Worm (Caenorhabditis elegans) whole organism, mixed stage, embryonic: ENCODE measurements around the gene C08E3.1.

Experiments used
- M03D4.4 ChIP-seq: sonication (generic microtip); optimal IDR thresholded peaks from 2 replicates; lab custom pipeline; 2017; ENCODE audit warnings: mild to moderate bottlenecking, missing genetic modification characterization, missing compliant biosample characterization
- ceh-39 ChIP-seq: fragments of 150-350 bp; optimal IDR thresholded peaks from 2 replicates; lab custom pipeline; 2014; ENCODE audit warnings: missing biosample characterization, missing genetic modification characterization
- ceh-43 ChIP-seq: fragments of 200-800 bp; sonication (Bioruptor generic); optimal IDR thresholded peaks from 2 replicates; lab custom pipeline; 2018; ENCODE audit warnings: mild to moderate bottlenecking, missing genetic modification characterization, moderate library complexity, missing compliant biosample characterization
- ceh-83 ChIP-seq: fragments of 200-800 bp; sonication (Bioruptor generic); optimal IDR thresholded peaks from 2 replicates; lab custom pipeline; 2018; ENCODE audit warnings: mild to moderate bottlenecking, missing genetic modification characterization, missing compliant biosample characterization
- ces-1 ChIP-seq: fragments of 150-350 bp; optimal IDR thresholded peaks from 2 replicates; lab custom pipeline; 2014; ENCODE audit warnings: missing biosample characterization, missing genetic modification reagents, missing genetic modification characterization
- cnd-1 ChIP-seq: fragments of 200-800 bp; sonication (Bioruptor generic); optimal IDR thresholded peaks from 2 replicates; lab custom pipeline; 2018; ENCODE audit warnings: mild to moderate bottlenecking, missing genetic modification characterization, missing compliant biosample characterization
- elt-1 ChIP-seq: sonication (generic microtip); optimal IDR thresholded peaks from 2 replicates; lab custom pipeline; 2017; ENCODE audit warnings: missing genetic modification characterization, mild to moderate bottlenecking, missing compliant biosample characterization, antibody characterized with exemption, moderate library complexity, borderline replicate concordance; ENCODE audit not compliant: insufficient read depth
- elt-3 ChIP-seq: fragments of 150-350 bp; optimal IDR thresholded peaks from 2 replicates; lab custom pipeline; 2014; ENCODE audit warnings: missing biosample characterization, missing genetic modification characterization
- flh-1 ChIP-seq: fragments of 200-800 bp; sonication (Bioruptor generic); optimal IDR thresholded peaks from 2 replicates; lab custom pipeline; 2018; ENCODE audit warnings: mild to moderate bottlenecking, missing genetic modification characterization, moderate library complexity, missing compliant biosample characterization
- ham-2 ChIP-seq: fragments of 200-800 bp; sonication (Bioruptor generic); optimal IDR thresholded peaks from 2 replicates; lab custom pipeline; 2018; ENCODE audit warnings: mild to moderate bottlenecking, missing genetic modification characterization, missing compliant biosample characterization
- hlh-1 ChIP-seq: fragments of 150-350 bp; optimal IDR thresholded peaks from 2 replicates; lab custom pipeline; 2014; ENCODE audit warnings: missing biosample characterization, missing genetic modification reagents, missing genetic modification characterization
- lin-32 ChIP-seq: fragments of 200-800 bp; sonication (Bioruptor generic); optimal IDR thresholded peaks from 2 replicates; lab custom pipeline; 2018; ENCODE audit warnings: mild to moderate bottlenecking, missing genetic modification characterization, missing compliant biosample characterization
- mab-5 ChIP-seq: fragments of 150-350 bp; optimal IDR thresholded peaks from 2 replicates; lab custom pipeline; 2014; ENCODE audit warnings: missing biosample characterization, missing genetic modification characterization
- nhr-12 ChIP-seq: fragments of 150-350 bp; optimal IDR thresholded peaks from 2 replicates; lab custom pipeline; 2014; ENCODE audit warnings: missing biosample characterization, missing genetic modification characterization
- nhr-237 ChIP-seq: fragments of 150-350 bp; optimal IDR thresholded peaks from 2 replicates; lab custom pipeline; 2014; ENCODE audit warnings: missing biosample characterization, missing genetic modification characterization
- nhr-28 ChIP-seq: fragments of 150-350 bp; optimal IDR thresholded peaks from 2 replicates; lab custom pipeline; 2014; ENCODE audit warnings: missing biosample characterization, missing genetic modification characterization
- sem-2 ChIP-seq: fragments of 200-800 bp; sonication (Bioruptor generic); optimal IDR thresholded peaks from 2 replicates; lab custom pipeline; 2018; ENCODE audit warnings: mild to moderate bottlenecking, missing genetic modification characterization, missing compliant biosample characterization
- unc-120 ChIP-seq: sonication (generic microtip); optimal IDR thresholded peaks from 2 replicates; lab custom pipeline; 2017; ENCODE audit warnings: missing genetic modification characterization, missing compliant biosample characterization; ENCODE audit not compliant: poor library complexity, severe bottlenecking
- unc-39 ChIP-seq: fragments of 150-350 bp; optimal IDR thresholded peaks from 2 replicates; lab custom pipeline; 2014; ENCODE audit warnings: missing biosample characterization, missing genetic modification characterization
- unc-62 ChIP-seq: fragments of 150-350 bp; optimal IDR thresholded peaks from 2 replicates; lab custom pipeline; 2014; ENCODE audit warnings: missing biosample characterization, missing genetic modification reagents, missing genetic modification characterization
- ztf-11 ChIP-seq: fragments of 150-350 bp; optimal IDR thresholded peaks from 2 replicates; lab custom pipeline; 2014; ENCODE audit warnings: missing biosample characterization, missing genetic modification characterization

Gene C08E3.1

ce11 chrII:1676088-1676487, 42.5 kb downstream of the C08E3.1 start, which contains the start of gene fbxb-17:
fbxb-17 (plus strand) TSS chrII:1676388.
- TF ChIP-seq lin-32 (GFP tag; lab: Kevin White, UChicago) (no peak), elt-3 (tag; lab: Kevin White, UChicago) (no peak), nhr-237 (tag; lab: Kevin White, UChicago) (no peak), elt-1 (tag; lab: Kevin White, UChicago) (no peak), sem-2 (no peak), ces-1 (GFP tag; lab: Kevin White, UChicago) (no peak)

ce11 chrII:1679081-1679480, 45.5 kb downstream of the C08E3.1 start, which contains the start of gene irld-36:
irld-36 (plus strand) TSS chrII:1679381.
- TF ChIP-seq nhr-28 (tag; lab: Kevin White, UChicago): no peak

- TF ChIP-seq ham-2 (GFP tag; lab: Kevin White, UChicago): no peak
- no peak for TF ChIP-seq nhr-28 (tag; lab: Kevin White, UChicago)
- no peak for TF ChIP-seq ceh-83
- no peak for TF ChIP-seq elt-3 (tag; lab: Kevin White, UChicago)
- no peak for TF ChIP-seq mab-5 (tag; lab: Kevin White, UChicago)
- TF ChIP-seq unc-62 (GFP tag; lab: Kevin White, UChicago): no peak
- no peak for TF ChIP-seq ceh-43 (GFP tag; lab: Kevin White, UChicago)
- TF ChIP-seq elt-1 (tag; lab: Kevin White, UChicago): no peak
- TF ChIP-seq nhr-12 (tag; lab: Kevin White, UChicago): no peak
- TF ChIP-seq unc-39 (tag; lab: Kevin White, UChicago): no peak
- no peak for TF ChIP-seq hlh-1 (tag; lab: Kevin White, UChicago)
- TF ChIP-seq nhr-237 (tag; lab: Kevin White, UChicago): no peak
- no peak for TF ChIP-seq cnd-1
- no peak for TF ChIP-seq M03D4.4 (tag; lab: Kevin White, UChicago)
- no peak for TF ChIP-seq unc-120 (tag; lab: Kevin White, UChicago)
- no peak for TF ChIP-seq sem-2
- TF ChIP-seq ztf-11 (tag; lab: Kevin White, UChicago): no peak
- TF ChIP-seq flh-1: no peak
- TF ChIP-seq lin-32 (GFP tag; lab: Kevin White, UChicago): no peak
- no peak for TF ChIP-seq ceh-39 (tag; lab: Kevin White, UChicago)
Measured at ce11 chrII:1682218-1682617, 48.6 kb downstream of the C08E3.1 start, which contains the start of gene fbxb-26. fbxb-26 (plus strand) TSS chrII:1682518.
